Worm (Caenorhabditis elegans): ENCODE results near the gene ZK1321.1.

The ZK1321.1 gene

DNA sequence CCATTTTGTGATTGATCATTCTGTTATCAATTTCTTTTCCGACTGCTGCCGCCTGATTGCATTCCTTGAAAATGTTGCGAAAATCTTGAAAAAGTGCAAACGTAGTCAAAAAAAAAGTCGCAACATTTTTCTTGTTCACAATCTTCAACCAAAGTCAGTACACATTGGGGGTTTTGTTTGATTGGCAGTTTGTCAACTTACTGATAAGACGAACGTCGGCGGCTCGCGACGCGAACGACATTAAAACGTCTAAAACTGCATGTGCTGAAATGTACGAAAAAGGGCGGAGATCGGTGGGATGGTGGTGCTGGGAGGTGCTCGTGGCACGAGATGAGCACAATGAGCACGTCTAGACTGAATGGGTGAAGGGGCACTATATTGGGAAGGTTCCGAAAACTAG is 15.0 kb upstream of the ZK1321.1 start:
- TF ChIP-seq fkh-10 (GFP tag; optimal IDR thresholded peaks at IDR 0.05) (no peak), F10B5.3 (tag; optimal IDR thresholded peaks at IDR 0.05) (no peak), hmg-1.1 (GFP tag; IDR thresholded peaks at IDR 0.05) (no peak), dpl-1 (GFP tag; optimal IDR thresholded peaks at IDR 0.05) (no peak), lin-29 (GFP tag; IDR thresholded peaks at IDR 0.05) (no peak), ztf-11 (tag; optimal IDR thresholded peaks at IDR 0.05) (no peak), pha-4 (GFP tag; IDR thresholded peaks at IDR 0.05) (0 out of 2 replicates have a peak, but pooled peaks have one; percentile 36), pha-4 (tag; optimal IDR thresholded peaks at IDR 0.05) (no peak), Y5F2A.4 (GFP tag; optimal IDR thresholded peaks at IDR 0.05) (no peak), dmd-9 (GFP tag; IDR thresholded peaks at IDR 0.05) (no peak), nhr-28 (tag; optimal IDR thresholded peaks at IDR 0.05) (peak; percentile 62), zfp-2 (tag; optimal IDR thresholded peaks at IDR 0.05) (no peak), hlh-30 (tag; optimal IDR thresholded peaks at IDR 0.05; ENCODE audit: insufficient read depth) (peak; percentile 73), tra-1 (GFP tag; IDR thresholded peaks at IDR 0.05) (peak; percentile 90), F37D6.2 (tag; optimal IDR thresholded peaks at IDR 0.05) (no peak), dve-1 (tag; optimal IDR thresholded peaks at IDR 0.05; ENCODE audit: insufficient read depth) (peak; percentile 88), ceh-32 (tag; optimal IDR thresholded peaks at IDR 0.05; ENCODE audit: poor library complexity) (no peak), set-16 (GFP tag; IDR thresholded peaks at IDR 0.05) (peak; percentile 37; the same call in 1 of the 2 replicates), sdz-12 (GFP tag; optimal IDR thresholded peaks at IDR 0.05) (no peak), ZK337.2 (GFP tag; IDR thresholded peaks at IDR 0.05) (no peak), daf-8 (GFP tag; IDR thresholded peaks at IDR 0.05) (no peak), mep-1 (tag; optimal IDR thresholded peaks at IDR 0.05) (peak; percentile 31), egl-43 (GFP tag; IDR thresholded peaks at IDR 0.05) (peak; percentile 61; the same call in 1 of the 2 replicates), zag-1 (tag; optimal IDR thresholded peaks at IDR 0.05) (no peak), mdt-29 (GFP tag; IDR thresholded peaks at IDR 0.05) (no peak), nhr-6 (tag; optimal IDR thresholded peaks at IDR 0.05) (peak; percentile 25), Y105C5A.15 (GFP tag; IDR thresholded peaks at IDR 0.05) (peak; percentile 53; the same call in 1 of the 2 replicates), spr-3 (GFP tag; optimal IDR thresholded peaks at IDR 0.05) (peak; percentile 38), lin-13 (GFP tag; optimal IDR thresholded peaks at IDR 0.05) (no peak), ceh-82 (tag; optimal IDR thresholded peaks at IDR 0.05) (no peak), snpc-4 (tag; optimal IDR thresholded peaks at IDR 0.05) (no peak), lsy-2 (tag; optimal IDR thresholded peaks at IDR 0.05) (peak; percentile 26 to 57), pqm-1 (tag; optimal IDR thresholded peaks at IDR 0.05) (peak; percentile 86), fos-1 (tag; optimal IDR thresholded peaks at IDR 0.05) (no peak), F44E2.7 (GFP tag; IDR thresholded peaks at IDR 0.05) (no peak), gei-8 (GFP tag; optimal IDR thresholded peaks at IDR 0.05) (peak; percentile 56), zip-2 (tag; optimal IDR thresholded peaks at IDR 0.05) (no peak), D1046.2 (GFP tag; IDR thresholded peaks at IDR 0.05) (no peak), nhr-10 (tag; optimal IDR thresholded peaks at IDR 0.05) (no peak), ceh-44 (GFP tag; IDR thresholded peaks at IDR 0.05) (no peak), lin-39 (tag; optimal IDR thresholded peaks at IDR 0.05) (no peak), nhr-41 (GFP tag; IDR thresholded peaks at IDR 0.05) (no peak), nhr-42 (GFP tag; IDR thresholded peaks at IDR 0.05) (0 out of 2 replicates have a peak, but pooled peaks have one; percentile 45), ces-1 (GFP tag; optimal IDR thresholded peaks at IDR 0.05) (no peak), unc-62 (GFP tag; optimal IDR thresholded peaks at IDR 0.05 in 1 of 2) (no peak), unc-62 (tag; optimal IDR thresholded peaks at IDR 0.05) (no peak), aha-1 (tag) (peak; percentile 90), dmd-8 (GFP tag; IDR thresholded peaks at IDR 0.05) (no peak), nhr-76 (tag; optimal IDR thresholded peaks at IDR 0.05) (no peak), mes-2 (tag; optimal IDR thresholded peaks at IDR 0.05; ENCODE audit: poor library complexity, severe bottlenecking) (peak; percentile 5), ama-1 (optimal IDR thresholded peaks at IDR 0.05) (peak; percentile 65), Y75B8A.6 (GFP tag; IDR thresholded peaks at IDR 0.05) (0 out of 2 replicates have a peak, but pooled peaks have one; percentile 62), mdl-1 (tag; optimal IDR thresholded peaks at IDR 0.05) (peak in 1 of 2 experiments; percentile 70)
